Worm (Caenorhabditis elegans) whole organism, L1 larva: ENCODE data around the gene C26B9.2.
A peak's percentile ranks its signal among the peaks of the same experiment; 100 is the strongest.

ENCODE experiments used
- C04F5.9 ChIP-seq: sonication (generic microtip); optimal IDR thresholded peaks from 2 replicates; lab custom pipeline; 2016; ENCODE audit warnings: missing genetic modification characterization, missing compliant biosample characterization
- C16A3.4 ChIP-seq: fragments of 150-350 bp; optimal IDR thresholded peaks from 2 replicates; lab custom pipeline; 2014; ENCODE audit warnings: missing biosample characterization, missing genetic modification characterization
- C34B4.2 ChIP-seq: sonication (generic microtip); optimal IDR thresholded peaks from 2 replicates; lab custom pipeline; 2017; ENCODE audit warnings: mild to moderate bottlenecking, missing genetic modification characterization, missing compliant biosample characterization
- alr-1 ChIP-seq: fragments of 200-800 bp; sonication (Bioruptor generic); optimal IDR thresholded peaks from 2 replicates; lab custom pipeline; 2018; ENCODE audit warnings: borderline replicate concordance, mild to moderate bottlenecking, missing genetic modification characterization, missing compliant biosample characterization
- aly-2 ChIP-seq: fragments of 150-350 bp; optimal IDR thresholded peaks from 2 replicates; lab custom pipeline; 2014; ENCODE audit warnings: missing biosample characterization, missing genetic modification characterization
- ama-1 ChIP-seq: fragments of 150-350 bp; optimal IDR thresholded peaks from 2 replicates; lab custom pipeline; 2014
- blmp-1 ChIP-seq: fragments of 150-350 bp; optimal IDR thresholded peaks from 2 replicates; lab custom pipeline; 2014; ENCODE audit warnings: missing biosample characterization, missing genetic modification characterization
- ceh-8 ChIP-seq: fragments of 200-800 bp; sonication (Bioruptor generic); optimal IDR thresholded peaks from 2 replicates; lab custom pipeline; 2018; ENCODE audit warnings: mild to moderate bottlenecking, missing genetic modification characterization, moderate library complexity, missing compliant biosample characterization
- ceh-82 ChIP-seq, 3 experiments: fragments of 150-350 bp in 1 of 3; sonication (generic microtip) in 2 of 3; optimal IDR thresholded peaks; 2 replicates each; lab custom pipeline; 2014 to 2017; ENCODE audit warnings: missing biosample characterization in 3 of 3, missing genetic modification characterization in 3 of 3
- ceh-88 ChIP-seq: fragments of 200-800 bp; sonication (Bioruptor generic); IDR thresholded peaks from 2 replicates; pipeline ENCODE4 v1.3.6; 2022; ENCODE audit warnings: missing genetic modification characterization, missing compliant biosample characterization
- ceh-90 ChIP-seq: sonication (generic microtip); optimal IDR thresholded peaks from 2 replicates; lab custom pipeline; 2016; ENCODE audit warnings: missing genetic modification characterization, missing compliant biosample characterization
- ces-1 ChIP-seq: fragments of 150-350 bp; optimal IDR thresholded peaks from 2 replicates; lab custom pipeline; 2014; ENCODE audit warnings: missing biosample characterization, missing genetic modification reagents, missing genetic modification characterization
- dsc-1 ChIP-seq: sonication (generic microtip); optimal IDR thresholded peaks from 2 replicates; lab custom pipeline; 2016; ENCODE audit warnings: mild to moderate bottlenecking, missing genetic modification characterization, missing compliant biosample characterization
- efl-1 ChIP-seq, 4 experiments: fragments of 150-350 bp; optimal IDR thresholded peaks in 3 of 4; peaks in 1 of 4; 1 replicate in 1 of 4; 2 replicates in 3 of 4; lab custom pipeline; 2014; ENCODE audit warnings: missing biosample characterization in 2 of 4, missing genetic modification characterization in 2 of 4, missing genetic modification reagents in 2 of 4
- elt-2 ChIP-seq: sonication (generic microtip); optimal IDR thresholded peaks from 2 replicates; lab custom pipeline; 2016; ENCODE audit warnings: missing genetic modification characterization, mild to moderate bottlenecking, inconsistent platforms, missing compliant biosample characterization, missing genetic modification reagents
- fkh-10 ChIP-seq: sonication (generic microtip); optimal IDR thresholded peaks from 2 replicates; lab custom pipeline; 2017; ENCODE audit warnings: missing biosample characterization, missing genetic modification reagents, missing genetic modification characterization
- fkh-4 ChIP-seq: sonication (generic microtip); optimal IDR thresholded peaks from 2 replicates; lab custom pipeline; 2016; ENCODE audit warnings: missing compliant biosample characterization, missing genetic modification characterization, borderline replicate concordance
- fos-1 ChIP-seq: fragments of 150-350 bp; optimal IDR thresholded peaks from 2 replicates; lab custom pipeline; 2014; ENCODE audit warnings: missing biosample characterization, missing genetic modification characterization
- hlh-17 ChIP-seq: fragments of 200-800 bp; sonication (Bioruptor generic); optimal IDR thresholded peaks from 2 replicates; lab custom pipeline; 2018; ENCODE audit warnings: missing genetic modification characterization, mild to moderate bottlenecking, missing compliant biosample characterization, moderate library complexity, borderline replicate concordance
- irx-1 ChIP-seq: sonication (generic microtip); optimal IDR thresholded peaks from 2 replicates; lab custom pipeline; 2016; ENCODE audit warnings: missing genetic modification characterization, missing compliant biosample characterization
- isw-1 ChIP-seq: fragments of 200-800 bp; sonication (Bioruptor generic); IDR thresholded peaks from 2 replicates; pipeline ENCODE4 v1.3.6; 2022; ENCODE audit warnings: missing genetic modification characterization, missing compliant biosample characterization
- jun-1 ChIP-seq: fragments of 150-350 bp; optimal IDR thresholded peaks from 2 replicates; lab custom pipeline; 2014; ENCODE audit warnings: missing biosample characterization, missing genetic modification reagents, missing genetic modification characterization
- lin-14 ChIP-seq: fragments of 200-800 bp; sonication (Bioruptor generic); optimal IDR thresholded peaks from 2 replicates; lab custom pipeline; 2018; ENCODE audit warnings: mild to moderate bottlenecking, missing genetic modification characterization, moderate library complexity, missing compliant biosample characterization
- lin-39 ChIP-seq: fragments of 150-350 bp; optimal IDR thresholded peaks from 2 replicates; lab custom pipeline; 2014; ENCODE audit warnings: missing biosample characterization, missing genetic modification reagents, missing genetic modification characterization
- mdl-1 ChIP-seq, 2 experiments: fragments of 150-350 bp; optimal IDR thresholded peaks; 2 replicates each; lab custom pipeline; 2014 to 2017; ENCODE audit warnings: missing biosample characterization in 2 of 2, missing genetic modification characterization in 2 of 2, inconsistent platforms in 1 of 2
- nhr-11 ChIP-seq: fragments of 150-350 bp; optimal IDR thresholded peaks from 2 replicates; lab custom pipeline; 2014; ENCODE audit warnings: missing biosample characterization, missing genetic modification characterization
- nhr-19 ChIP-seq: fragments of 200-800 bp; sonication (Bioruptor generic); conservative IDR thresholded peaks from 2 replicates; pipeline ENCODE4 v1.3.6; 2022; ENCODE audit warnings: missing genetic modification characterization, missing compliant biosample characterization
- nhr-20 ChIP-seq: sonication (generic microtip); optimal IDR thresholded peaks from 2 replicates; lab custom pipeline; 2016; ENCODE audit warnings: mild to moderate bottlenecking, missing genetic modification characterization, missing compliant biosample characterization
- nhr-28 ChIP-seq: fragments of 150-350 bp; optimal IDR thresholded peaks from 2 replicates; lab custom pipeline; 2014; ENCODE audit warnings: missing biosample characterization, missing genetic modification characterization
- nhr-47 ChIP-seq: sonication (generic microtip); optimal IDR thresholded peaks from 2 replicates; lab custom pipeline; 2016; ENCODE audit warnings: mild to moderate bottlenecking, missing genetic modification characterization, moderate library complexity, missing compliant biosample characterization
- nhr-76 ChIP-seq: sonication (generic microtip); optimal IDR thresholded peaks from 2 replicates; lab custom pipeline; 2017; ENCODE audit warnings: missing biosample characterization, missing genetic modification characterization
- nhr-77 ChIP-seq: fragments of 150-350 bp; optimal IDR thresholded peaks from 2 replicates; lab custom pipeline; 2014; ENCODE audit warnings: missing biosample characterization, missing genetic modification characterization
- nhr-84 ChIP-seq: sonication (generic microtip); optimal IDR thresholded peaks from 2 replicates; lab custom pipeline; 2017; ENCODE audit warnings: missing biosample characterization, missing genetic modification characterization
- nhr-85 ChIP-seq: sonication (generic microtip); peaks from one replicate; lab custom pipeline; 2016; ENCODE audit warnings: missing genetic modification characterization, inconsistent platforms, missing compliant biosample characterization
- nhr-90 ChIP-seq: sonication (generic microtip); optimal IDR thresholded peaks from 2 replicates; lab custom pipeline; 2016; ENCODE audit warnings: mild to moderate bottlenecking, missing genetic modification characterization, missing compliant biosample characterization; ENCODE audit not compliant: poor library complexity
- pag-3 ChIP-seq: sonication (generic microtip); optimal IDR thresholded peaks from 2 replicates; lab custom pipeline; 2017; ENCODE audit warnings: missing genetic modification characterization, mild to moderate bottlenecking, missing compliant biosample characterization, antibody characterized with exemption, borderline replicate concordance; ENCODE audit not compliant: insufficient read depth
- pax-3 ChIP-seq: fragments of 200-800 bp; sonication (Bioruptor generic); optimal IDR thresholded peaks from 2 replicates; lab custom pipeline; 2018; ENCODE audit warnings: mild to moderate bottlenecking, missing genetic modification characterization, moderate library complexity, missing compliant biosample characterization
- sox-4 ChIP-seq: sonication (generic microtip); optimal IDR thresholded peaks from 2 replicates; lab custom pipeline; 2016; ENCODE audit warnings: missing genetic modification characterization, missing compliant biosample characterization
- unc-130 ChIP-seq: fragments of 150-350 bp; optimal IDR thresholded peaks from 2 replicates; lab custom pipeline; 2017; ENCODE audit warnings: missing biosample characterization, missing genetic modification characterization, inconsistent platforms
- unc-30 ChIP-seq: sonication (generic microtip); optimal IDR thresholded peaks from 2 replicates; lab custom pipeline; 2017; ENCODE audit warnings: missing biosample characterization, missing genetic modification characterization
- unc-62 ChIP-seq: fragments of 150-350 bp; optimal IDR thresholded peaks from 2 replicates; lab custom pipeline; 2014; ENCODE audit warnings: missing biosample characterization, missing genetic modification reagents, missing genetic modification characterization
- vab-15 ChIP-seq: sonication (generic microtip); optimal IDR thresholded peaks from 2 replicates; lab custom pipeline; 2017; ENCODE audit warnings: missing genotype, mild to moderate bottlenecking, missing genetic modification characterization, missing compliant biosample characterization
- xbp-1 ChIP-seq: sonication (generic microtip); optimal IDR thresholded peaks from 2 replicates; lab custom pipeline; 2016; ENCODE audit warnings: missing genetic modification characterization, missing compliant biosample characterization
- zag-1 ChIP-seq: fragments of 150-350 bp; optimal IDR thresholded peaks from 2 replicates; lab custom pipeline; 2014; ENCODE audit warnings: missing biosample characterization, missing genetic modification characterization
- ztf-11 ChIP-seq, 2 experiments: sonication (generic microtip); optimal IDR thresholded peaks; 2 replicates each; lab custom pipeline; 2016 to 2017; ENCODE audit warnings: missing genetic modification characterization in 2 of 2, missing biosample characterization in 1 of 2, missing compliant biosample characterization in 1 of 2
- ztf-4 ChIP-seq: fragments of 150-350 bp; optimal IDR thresholded peaks from 2 replicates; lab custom pipeline; 2014; ENCODE audit warnings: missing biosample characterization, missing genetic modification characterization

Gene C26B9.2

DNA sequence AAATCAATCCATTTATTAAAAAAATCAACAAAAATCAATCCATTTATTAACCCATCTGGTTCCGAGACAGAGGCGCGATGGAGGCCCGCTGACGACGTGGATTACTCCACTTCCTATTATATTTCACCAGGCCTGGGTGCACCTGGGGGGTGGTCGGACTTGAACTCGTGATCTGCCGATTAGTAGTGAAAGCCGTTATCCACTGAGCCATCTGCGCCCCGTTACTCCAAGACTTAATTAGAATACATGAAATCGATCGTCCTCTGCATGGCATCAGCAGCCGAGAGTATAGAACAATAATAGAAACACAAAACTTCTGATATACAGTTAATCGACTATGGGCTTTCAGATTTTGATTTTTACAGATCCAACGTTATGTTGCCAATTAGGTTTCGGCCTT, 30.4 kb upstream of the C26B9.2 start:
- no peak for TF ChIP-seq unc-62 (GFP tag; lab: Kevin White, UChicago)
- TF ChIP-seq lin-39, result no peak

DNA sequence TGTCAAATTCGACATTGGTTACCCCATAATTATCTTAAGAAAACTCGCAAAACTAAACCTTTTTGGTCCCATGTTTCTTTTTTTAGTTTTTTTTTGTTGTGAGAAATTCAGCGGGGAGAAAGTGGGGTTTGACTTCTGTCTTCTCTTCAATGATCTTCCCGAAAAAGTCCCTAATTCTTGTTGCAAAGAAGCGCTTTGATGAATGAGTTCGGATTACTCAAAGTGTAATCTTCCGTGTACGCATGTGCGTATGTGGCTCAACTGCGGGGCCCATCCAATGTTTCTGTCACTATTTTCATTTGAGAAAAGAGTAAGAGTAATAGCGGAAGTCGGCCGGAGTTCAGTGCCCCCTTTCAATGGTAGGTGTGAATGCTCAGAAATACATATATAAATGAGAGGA, 28.8 kb upstream of the C26B9.2 start:
- TF ChIP-seq ceh-82 (tag; optimal IDR thresholded peaks at IDR 0.05; lab: Kevin White, UChicago), result no peak
- no peak for TF ChIP-seq fos-1 (tag; lab: Kevin White, UChicago)
- no peak for TF ChIP-seq nhr-19 (GFP tag; lab: Robert Waterston, UW)
- TF ChIP-seq elt-2 (tag; lab: Kevin White, UChicago), result no peak
- no peak for TF ChIP-seq ceh-90
- no peak for TF ChIP-seq nhr-90 (tag; lab: Kevin White, UChicago)
- no peak for TF ChIP-seq fkh-4 (tag; lab: Kevin White, UChicago)
- TF ChIP-seq mdl-1 (tag; optimal IDR thresholded peaks at IDR 0.05; lab: Kevin White, UChicago), result no peak
- no peak for TF ChIP-seq ceh-8 (GFP tag; lab: Kevin White, UChicago)
- no peak for TF ChIP-seq sox-4 (tag; lab: Kevin White, UChicago)
- TF ChIP-seq ceh-88 (GFP tag; lab: Robert Waterston, UW), result no peak
- TF ChIP-seq efl-1 (optimal IDR thresholded peaks at IDR 0.05; lab: Kevin White, UChicago), result no peak
- TF ChIP-seq efl-1 (GFP tag; optimal IDR thresholded peaks at IDR 0.05 in 1 of 2; lab: Kevin White, UChicago), result no peak
- no peak for TF ChIP-seq zag-1 (tag; lab: Kevin White, UChicago)

ce11 chrX:5319214-5319838, 20.7 kb upstream of the C26B9.2 start:
- TF ChIP-seq irx-1 (tag; lab: Kevin White, UChicago) (no peak), nhr-47 (peak; percentile 70), ceh-88 (GFP tag; lab: Robert Waterston, UW) (no peak), unc-30 (tag; lab: Kevin White, UChicago) (no peak), blmp-1 (tag; lab: Kevin White, UChicago) (no peak), C04F5.9 (tag; lab: Kevin White, UChicago) (no peak), C34B4.2 (tag; lab: Kevin White, UChicago) (no peak), mdl-1 (tag; optimal IDR thresholded peaks at IDR 0.05; lab: Kevin White, UChicago) (peak in 1 of 2 experiments; percentile 13), nhr-84 (no peak), nhr-85 (no peak), lin-39 (no peak), ceh-82 (tag; optimal IDR thresholded peaks at IDR 0.05; lab: Kevin White, UChicago) (peak in 2 of 3 experiments; percentile 17 to 44), xbp-1 (peak; percentile 49), nhr-11 (no peak), jun-1 (tag; lab: Kevin White, UChicago) (no peak), efl-1 (optimal IDR thresholded peaks at IDR 0.05; lab: Kevin White, UChicago) (peak in 1 of 2 experiments; percentile 5), efl-1 (GFP tag; optimal IDR thresholded peaks at IDR 0.05 in 1 of 2; lab: Kevin White, UChicago) (peak in 1 of 2 experiments; percentile 90), dsc-1 (peak; percentile 71), elt-2 (tag; lab: Kevin White, UChicago) (peak; percentile 49), nhr-20 (tag; lab: Kevin White, UChicago) (peak; percentile 48), ama-1 (lab: Kevin White, UChicago) (no peak), ztf-11 (tag; optimal IDR thresholded peaks at IDR 0.05; lab: Kevin White, UChicago) (no peak), aly-2 (tag; lab: Kevin White, UChicago) (peak; percentile 26), ceh-90 (no peak), pag-3 (tag; lab: Kevin White, UChicago) (no peak), C16A3.4 (tag; lab: Kevin White, UChicago) (peak; percentile 14), lin-14 (peak; percentile 39), unc-62 (GFP tag; lab: Kevin White, UChicago) (no peak), sox-4 (tag; lab: Kevin White, UChicago) (no peak), nhr-28 (tag; lab: Kevin White, UChicago) (no peak), nhr-77 (tag; lab: Kevin White, UChicago) (peak; percentile 18), fkh-10 (GFP tag; lab: Kevin White, UChicago) (no peak), isw-1 (no peak), pax-3 (tag; lab: Kevin White, UChicago) (no peak), vab-15 (no peak), hlh-17 (no peak), unc-130 (tag; lab: Kevin White, UChicago) (peak; percentile 38), nhr-76 (tag; lab: Kevin White, UChicago) (no peak), ces-1 (GFP tag; lab: Kevin White, UChicago) (no peak), alr-1 (tag; lab: Kevin White, UChicago) (no peak), ceh-8 (GFP tag; lab: Kevin White, UChicago) (no peak), ztf-4 (peak; percentile 12)
